Worm (Caenorhabditis elegans): ENCODE data around the gene K09C4.10.

DNA sequence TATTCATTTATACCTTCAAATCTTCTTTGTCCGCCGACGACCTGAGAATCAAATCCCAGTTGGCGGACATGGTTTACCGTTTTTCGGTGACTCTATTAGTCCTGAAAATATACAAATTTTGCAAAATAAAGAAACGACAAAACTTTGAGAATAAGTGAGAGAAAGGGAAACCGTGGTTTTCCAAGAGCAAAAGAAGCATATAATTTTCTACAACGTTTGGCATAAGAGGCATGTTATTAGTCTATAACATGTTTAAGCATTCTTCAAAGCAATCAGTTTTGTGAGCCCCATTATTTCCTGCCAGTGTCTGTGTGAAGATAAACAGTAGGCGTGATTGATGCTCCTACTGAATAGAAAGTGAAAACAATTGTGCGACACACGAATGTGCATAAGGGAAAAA lies at the start of gene K09C4.10:
- TF ChIP-seq dmd-4 (tag; optimal IDR thresholded peaks at IDR 0.05; ENCODE audit: borderline replicate concordance) (no peak), ama-1 (optimal IDR thresholded peaks at IDR 0.05) (no peak), tbx-2 (tag; optimal IDR thresholded peaks at IDR 0.05) (no peak), ztf-16 (tag; optimal IDR thresholded peaks at IDR 0.05) (no peak), fkh-10 (GFP tag; optimal IDR thresholded peaks at IDR 0.05) (no peak), elt-2 (tag; optimal IDR thresholded peaks at IDR 0.05) (no peak), unc-42 (tag; optimal IDR thresholded peaks at IDR 0.05) (no peak), unc-3 (GFP tag; conservative IDR thresholded peaks at IDR 0.05) (no peak), unc-3 (tag; optimal IDR thresholded peaks at IDR 0.05) (no peak)

All from whole organism, late embryonic.